Worm (Caenorhabditis elegans): Measurements from ENCODE around the gene egl-2.

Gene egl-2

DNA sequence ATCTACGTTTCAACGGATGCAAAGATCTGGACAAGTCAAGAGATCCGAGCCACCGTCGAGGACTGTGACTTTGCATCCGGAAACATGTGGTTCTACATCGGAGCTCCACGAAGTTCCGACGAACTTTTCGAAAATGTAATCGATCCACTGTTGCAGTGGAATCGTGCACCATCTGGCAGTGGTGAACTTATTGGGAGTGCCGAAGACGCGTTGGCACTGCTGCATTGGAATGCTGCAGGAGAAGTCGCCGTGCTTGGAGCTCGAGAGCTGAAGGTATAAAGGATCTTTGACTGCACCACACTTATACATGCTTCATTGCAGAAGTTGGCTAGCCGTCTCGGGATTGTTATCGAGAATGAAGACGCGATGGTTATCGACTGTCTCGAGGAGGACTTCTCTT lies 37.1 kb downstream of the egl-2 start:
- TF ChIP-seq set-16 (GFP tag; IDR thresholded peaks at IDR 0.05): peak; percentile 29; the same call in 1 of the 2 replicates
- TF ChIP-seq unc-130 (GFP tag; optimal IDR thresholded peaks at IDR 0.05): no peak
- TF ChIP-seq lin-13 (GFP tag; optimal IDR thresholded peaks at IDR 0.05): no peak
- TF ChIP-seq jun-1 (tag; optimal IDR thresholded peaks at IDR 0.05): no peak
- no peak for TF ChIP-seq cey-2 (tag; optimal IDR thresholded peaks at IDR 0.05; ENCODE audit: borderline replicate concordance, insufficient read depth)
- TF ChIP-seq nhr-102 (tag; optimal IDR thresholded peaks at IDR 0.05): no peak
- TF ChIP-seq ceh-82 (tag; optimal IDR thresholded peaks at IDR 0.05): no peak
- TF ChIP-seq vab-7 (GFP tag; IDR thresholded peaks at IDR 0.05): no peak
- no peak for TF ChIP-seq fos-1 (tag; optimal IDR thresholded peaks at IDR 0.05)
- TF ChIP-seq hlh-11 (tag; optimal IDR thresholded peaks at IDR 0.05): no peak
- no peak for TF ChIP-seq daf-16 (GFP tag; optimal IDR thresholded peaks at IDR 0.05)
- TF ChIP-seq daf-16 (tag; optimal IDR thresholded peaks at IDR 0.05): peak; percentile 19
- TF ChIP-seq spr-3 (GFP tag; optimal IDR thresholded peaks at IDR 0.05): peak; percentile 0
- no peak for TF ChIP-seq gei-8 (GFP tag; optimal IDR thresholded peaks at IDR 0.05)
- no peak for TF ChIP-seq sdz-12 (GFP tag; optimal IDR thresholded peaks at IDR 0.05)
- TF ChIP-seq mep-1 (tag; optimal IDR thresholded peaks at IDR 0.05): no peak
- TF ChIP-seq duxl-1 (tag; optimal IDR thresholded peaks at IDR 0.05; ENCODE audit: poor library complexity): peak; percentile 15
- TF ChIP-seq ZK546.5 (tag; optimal IDR thresholded peaks at IDR 0.05): no peak
- TF ChIP-seq dmd-9 (GFP tag; IDR thresholded peaks at IDR 0.05): no peak
- peak; percentile 34; the same call in 1 of the 2 replicates for TF ChIP-seq egl-43 (GFP tag; IDR thresholded peaks at IDR 0.05)
- TF ChIP-seq madf-9 (GFP tag; conservative IDR thresholded peaks at IDR 0.05): no peak
- TF ChIP-seq snpc-4 (tag; optimal IDR thresholded peaks at IDR 0.05): no peak
- no peak for TF ChIP-seq ZK337.2 (GFP tag; IDR thresholded peaks at IDR 0.05)
- TF ChIP-seq nhr-42 (GFP tag; IDR thresholded peaks at IDR 0.05): no peak
- no peak for TF ChIP-seq nhr-237 (tag; optimal IDR thresholded peaks at IDR 0.05)
- no peak for TF ChIP-seq arid-1 (GFP tag; conservative IDR thresholded peaks at IDR 0.05)
- no peak for TF ChIP-seq ztf-11 (tag; optimal IDR thresholded peaks at IDR 0.05)
- TF ChIP-seq ama-1 (optimal IDR thresholded peaks at IDR 0.05): peak; percentile 61
- TF ChIP-seq hlh-30 (tag; optimal IDR thresholded peaks at IDR 0.05; ENCODE audit: insufficient read depth): no peak
- TF ChIP-seq aha-1 (tag): peak; percentile 99
- TF ChIP-seq dmd-8 (GFP tag; IDR thresholded peaks at IDR 0.05): no peak
- TF ChIP-seq tag-97 (GFP tag; IDR thresholded peaks at IDR 0.05): no peak
- TF ChIP-seq lin-15B (tag; optimal IDR thresholded peaks at IDR 0.05): no peak
- peak; percentile 27 for TF ChIP-seq F49E8.2 (tag; optimal IDR thresholded peaks at IDR 0.05; ENCODE audit: borderline replicate concordance)
- no peak for TF ChIP-seq lin-1 (GFP tag; IDR thresholded peaks at IDR 0.05)

DNA sequence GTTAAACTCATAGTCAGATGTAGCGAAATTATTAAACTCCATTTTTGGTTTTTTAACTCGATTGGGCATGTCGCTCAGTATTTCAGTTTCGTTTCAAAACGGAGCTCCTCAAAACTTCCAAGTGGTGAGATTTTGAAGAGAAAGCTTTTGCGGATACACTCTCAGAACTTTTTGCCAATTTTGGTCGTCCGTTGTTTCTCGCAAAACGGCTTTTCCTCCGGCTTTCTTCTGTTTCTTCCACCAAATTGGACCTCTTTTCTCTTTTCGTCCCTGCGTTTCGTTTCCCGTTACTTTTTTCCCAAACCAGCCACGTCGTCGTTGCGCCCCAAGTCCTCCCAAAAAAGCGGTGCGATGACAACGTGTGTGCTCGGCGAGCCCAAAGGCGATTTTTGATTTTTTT lies 39.1 kb downstream of the egl-2 start, which contains the start of gene C39F7.1:
Gene C39F7.1, plus strand, starts transcription at position 301 of the 400 bp plus-strand sequence.
- no peak for TF ChIP-seq madf-5 (GFP tag; IDR thresholded peaks at IDR 0.05)
- no peak for TF ChIP-seq F37D6.2 (tag; optimal IDR thresholded peaks at IDR 0.05)
- TF ChIP-seq dve-1 (tag; optimal IDR thresholded peaks at IDR 0.05; ENCODE audit: insufficient read depth): no peak
- TF ChIP-seq php-3 (GFP tag; IDR thresholded peaks at IDR 0.05): no peak
- TF ChIP-seq lin-38 (GFP tag; IDR thresholded peaks at IDR 0.05): no peak
- no peak for TF ChIP-seq mdt-29 (GFP tag; IDR thresholded peaks at IDR 0.05)

DNA sequence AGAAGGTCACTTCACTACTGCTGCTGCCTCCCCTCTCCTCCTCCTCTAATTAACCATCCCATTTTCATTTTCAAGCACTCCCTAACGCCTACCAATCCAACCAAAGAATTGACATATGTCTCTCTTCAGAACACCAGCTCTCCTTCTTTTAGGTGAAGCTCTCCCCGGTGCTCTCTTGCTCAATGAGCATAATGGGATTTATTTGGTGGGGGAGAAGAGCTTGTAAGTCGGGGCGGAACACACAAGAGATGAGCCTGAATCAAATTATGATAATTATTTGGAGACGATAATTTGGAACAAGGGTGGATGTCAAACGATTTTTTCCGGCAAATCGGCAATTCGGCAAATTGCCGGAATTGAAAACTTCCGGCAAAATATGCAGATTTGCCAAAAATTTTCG lies 46.3 kb downstream of the egl-2 start:
- TF ChIP-seq skn-1 (tag; optimal IDR thresholded peaks at IDR 0.05) (no peak), aha-1 (tag) (peak; percentile 1), daf-12 (tag; optimal IDR thresholded peaks at IDR 0.05) (no peak)
